Fruit fly (Drosophila melanogaster): ENCODE data around the gene Idgf2.

Idgf2 gene

dm6 chr2L:16446975-16447509, at the start of gene Idgf2:
Gene Idgf2, plus strand, starts transcription at chr2L:16447330.
- no peak for TF ChIP-seq CG17801 (GFP tag; optimal IDR thresholded peaks at IDR 0.05; ENCODE audit: partially characterized antibody)

dm6 chr2L:16397517-16397916, 49.6 kb upstream of the Idgf2 start:
- no peak for TF ChIP-seq CG17801 (GFP tag; optimal IDR thresholded peaks at IDR 0.05; ENCODE audit: partially characterized antibody)

- TF ChIP-seq CG17801 (GFP tag; optimal IDR thresholded peaks at IDR 0.05; ENCODE audit: partially characterized antibody), result no peak
These were observed 44.6 kb upstream of the Idgf2 start for dm6 chr2L:16402512-16402911.

- TF ChIP-seq CG17801 (GFP tag; optimal IDR thresholded peaks at IDR 0.05; ENCODE audit: partially characterized antibody), result no peak
These were observed 40.6 kb upstream of the Idgf2 start for dm6 chr2L:16406523-16406922.

dm6 chr2L:16407305-16407704, 39.8 kb upstream of the Idgf2 start:
- TF ChIP-seq CG17801 (GFP tag; optimal IDR thresholded peaks at IDR 0.05; ENCODE audit: partially characterized antibody), result no peak

dm6 chr2L:16413772-16414171, 33.4 kb upstream of the Idgf2 start:
- no peak for TF ChIP-seq CG17801 (GFP tag; optimal IDR thresholded peaks at IDR 0.05; ENCODE audit: partially characterized antibody)

- TF ChIP-seq CG17801 (GFP tag; optimal IDR thresholded peaks at IDR 0.05; ENCODE audit: partially characterized antibody), result no peak
These were observed 24.3 kb upstream of the Idgf2 start for dm6 chr2L:16422657-16423473.

- TF ChIP-seq CG17801 (GFP tag; optimal IDR thresholded peaks at IDR 0.05; ENCODE audit: partially characterized antibody), result no peak
These were observed 11.5 kb upstream of the Idgf2 start for dm6 chr2L:16435637-16436036.

dm6 chr2L:16437945-16438344, 9.2 kb upstream of the Idgf2 start:
- TF ChIP-seq CG17801 (GFP tag; optimal IDR thresholded peaks at IDR 0.05; ENCODE audit: partially characterized antibody), result no peak

dm6 chr2L:16442620-16443019, 4.5 kb upstream of the Idgf2 start:
- no peak for TF ChIP-seq CG17801 (GFP tag; optimal IDR thresholded peaks at IDR 0.05; ENCODE audit: partially characterized antibody)

dm6 chr2L:16445034-16445433, 2.1 kb upstream of the Idgf2 start, which contains the start of gene Idgf1:
Gene Idgf1, plus strand, starts transcription at chr2L:16445278.
- TF ChIP-seq CG17801 (GFP tag; optimal IDR thresholded peaks at IDR 0.05; ENCODE audit: partially characterized antibody), result no peak

- no peak for TF ChIP-seq CG17801 (GFP tag; optimal IDR thresholded peaks at IDR 0.05; ENCODE audit: partially characterized antibody)
These were observed 814 bp downstream of the Idgf2 start for dm6 chr2L:16447875-16448412.

dm6 chr2L:16448451-16449206, 1.5 kb downstream of the Idgf2 start, which contains the start of gene CG5888:
Gene CG5888, minus strand, starts transcription at chr2L:16448469.
- no peak for TF ChIP-seq CG17801 (GFP tag; optimal IDR thresholded peaks at IDR 0.05; ENCODE audit: partially characterized antibody)

dm6 chr2L:16450891-16451290, 3.8 kb downstream of the Idgf2 start, which contains the start of gene Idgf3:
Gene Idgf3, plus strand, starts transcription at chr2L:16450907.
- peak; percentile 24 for TF ChIP-seq CG17801 (GFP tag; optimal IDR thresholded peaks at IDR 0.05; ENCODE audit: partially characterized antibody)

dm6 chr2L:16451858-16452257, 4.7 kb downstream of the Idgf2 start:
- no peak for TF ChIP-seq CG17801 (GFP tag; optimal IDR thresholded peaks at IDR 0.05; ENCODE audit: partially characterized antibody)

Measured in ovary, adult (tissue).